Fruit fly (Drosophila melanogaster) whole organism, adult: ENCODE data around the gene Txl.

Source experiments
- CG11617 ChIP-seq: fragments of 200-800 bp; sonication (Bioruptor generic); optimal IDR thresholded peaks from 2 replicates; lab custom pipeline; 2017; ENCODE audit warnings: mild to moderate bottlenecking, missing biosample characterization, missing genetic modification reagents, missing genetic modification characterization
- CG12768 ChIP-seq: fragments of 200-800 bp; sonication (Bioruptor generic); optimal IDR thresholded peaks from 2 replicates; lab custom pipeline; 2017; ENCODE audit warnings: missing biosample characterization, missing genetic modification characterization, mild to moderate bottlenecking, moderate library complexity, missing genetic modification reagents
- CG14711 ChIP-seq: fragments of 200-800 bp; sonication (Bioruptor generic); optimal IDR thresholded peaks from 2 replicates; lab custom pipeline; 2018; ENCODE audit warnings: missing biosample characterization, mild to moderate bottlenecking, missing genetic modification characterization, moderate library complexity
- CG1620 ChIP-seq: fragments of 200-800 bp; sonication (Bioruptor generic); optimal IDR thresholded peaks from 2 replicates; lab custom pipeline; 2016; ENCODE audit warnings: missing biosample characterization, missing genetic modification characterization
- CG33017 ChIP-seq: fragments of 200-800 bp; sonication (Bioruptor generic); optimal IDR thresholded peaks from 2 replicates; lab custom pipeline; 2018; ENCODE audit warnings: missing biosample characterization, mild to moderate bottlenecking, missing genetic modification characterization, moderate library complexity
- CG5204 ChIP-seq: fragments of 200-800 bp; sonication (Bioruptor generic); optimal IDR thresholded peaks from 2 replicates; lab custom pipeline; 2016; ENCODE audit warnings: missing biosample characterization, missing genetic modification characterization
- CG7045 ChIP-seq: fragments of 200-800 bp; sonication (Bioruptor generic); optimal IDR thresholded peaks from 2 replicates; lab custom pipeline; 2017; ENCODE audit warnings: missing biosample characterization, mild to moderate bottlenecking, missing genetic modification characterization
- CG7101 ChIP-seq: fragments of 200-800 bp; sonication (Bioruptor generic); optimal IDR thresholded peaks from 2 replicates; lab custom pipeline; 2018; ENCODE audit warnings: missing biosample characterization, mild to moderate bottlenecking, missing genetic modification characterization, moderate library complexity
- Clk ChIP-seq: fragments of 200-800 bp; sonication (Bioruptor generic); optimal IDR thresholded peaks from 2 replicates; lab custom pipeline; 2017; ENCODE audit warnings: missing biosample characterization, missing genetic modification characterization
- Crg-1 ChIP-seq: fragments of 200-800 bp; sonication (Bioruptor generic); optimal IDR thresholded peaks from 2 replicates; lab custom pipeline; 2016; ENCODE audit warnings: missing biosample characterization, missing genetic modification characterization
- Hr96 ChIP-seq: fragments of 200-800 bp; sonication (Bioruptor generic); optimal IDR thresholded peaks from 2 replicates; lab custom pipeline; 2016; ENCODE audit warnings: missing biosample characterization, missing genetic modification characterization
- Mnt ChIP-seq: fragments of 200-800 bp; sonication (Bioruptor generic); optimal IDR thresholded peaks from 2 replicates; lab custom pipeline; 2016; ENCODE audit warnings: missing biosample characterization, mild to moderate bottlenecking, missing genetic modification characterization
- bab1 ChIP-seq: fragments of 200-800 bp; sonication (Bioruptor generic); optimal IDR thresholded peaks from 3 replicates; lab custom pipeline; 2019; ENCODE audit warnings: missing biosample characterization, mild to moderate bottlenecking, missing genetic modification characterization, moderate library complexity
- cic ChIP-seq: fragments of 200-800 bp; sonication (Bioruptor generic); optimal IDR thresholded peaks from 2 replicates; lab custom pipeline; 2017; ENCODE audit warnings: missing biosample characterization, mild to moderate bottlenecking, missing genetic modification characterization, moderate library complexity
- cnc ChIP-seq, 2 experiments: fragments of >200 bp; optimal IDR thresholded peaks; 2 replicates each; lab custom pipeline; 2017
- kay ChIP-seq: fragments of 200-800 bp; sonication (Bioruptor generic); peaks from one replicate; lab custom pipeline; 2016; ENCODE audit warnings: missing biosample characterization, missing genetic modification characterization, borderline replicate concordance
- ovo ChIP-seq: fragments of 200-800 bp; sonication (Bioruptor generic); optimal IDR thresholded peaks from 2 replicates; lab custom pipeline; 2016; ENCODE audit warnings: missing biosample characterization, missing genetic modification characterization
- pad ChIP-seq: fragments of 200-800 bp; sonication (Bioruptor generic); optimal IDR thresholded peaks from 3 replicates; lab custom pipeline; 2017; ENCODE audit warnings: missing biosample characterization, missing genetic modification characterization, mild to moderate bottlenecking, moderate library complexity, missing genetic modification reagents
- tj ChIP-seq: fragments of 200-800 bp; sonication (Bioruptor generic); optimal IDR thresholded peaks from 3 replicates; lab custom pipeline; 2017; ENCODE audit warnings: missing biosample characterization, mild to moderate bottlenecking, missing genetic modification characterization, moderate library complexity
- toe ChIP-seq: fragments of 200-800 bp; sonication (Bioruptor generic); optimal IDR thresholded peaks from 2 replicates; lab custom pipeline; 2016; ENCODE audit warnings: missing biosample characterization, missing genetic modification characterization

The Txl gene

dm6 chr3L:5770113-5770798 is 4.6 kb downstream of the Txl start:
- TF ChIP-seq tj (GFP tag; lab: Kevin White, UChicago) = peak; percentile 36
- TF ChIP-seq CG11617 (GFP tag; lab: Kevin White, UChicago) = no peak
- no peak for TF ChIP-seq CG5204 (GFP tag; lab: Kevin White, UChicago)
- no peak for TF ChIP-seq CG1620 (GFP tag; lab: Kevin White, UChicago)
- TF ChIP-seq Clk (GFP tag; lab: Kevin White, UChicago) = no peak
- no peak for TF ChIP-seq CG14711 (tag; lab: Kevin White, UChicago)
- no peak for TF ChIP-seq pad (GFP tag; lab: Kevin White, UChicago)
- TF ChIP-seq Hr96 (GFP tag; lab: Kevin White, UChicago) = no peak
- TF ChIP-seq CG12768 (GFP tag; lab: Kevin White, UChicago) = peak; percentile 37
- no peak for TF ChIP-seq ovo
- peak; percentile 82 for TF ChIP-seq Mnt (GFP tag; lab: Kevin White, UChicago)
- TF ChIP-seq cic (GFP tag; lab: Kevin White, UChicago) = peak; percentile 75
- TF ChIP-seq kay (GFP tag; lab: Kevin White, UChicago) = no peak
- TF ChIP-seq CG7101 (tag; lab: Kevin White, UChicago) = no peak
- no peak for TF ChIP-seq Crg-1
- TF ChIP-seq CG7045 (GFP tag; lab: Kevin White, UChicago) = no peak
- no peak for TF ChIP-seq CG33017 (tag; lab: Kevin White, UChicago)
- no peak for TF ChIP-seq toe (GFP tag; lab: Kevin White, UChicago)
- no peak for TF ChIP-seq bab1 (GFP tag; lab: Kevin White, UChicago)
- TF ChIP-seq cnc (optimal IDR thresholded peaks at IDR 0.05; lab: Kevin White, UChicago) = no peak

- TF ChIP-seq bab1 (GFP tag; lab: Kevin White, UChicago) = peak; percentile 93
- TF ChIP-seq tj (GFP tag; lab: Kevin White, UChicago) = peak; percentile 97
- TF ChIP-seq kay (GFP tag; lab: Kevin White, UChicago) = no peak
- TF ChIP-seq CG14711 (tag; lab: Kevin White, UChicago) = peak; percentile 80
- TF ChIP-seq pad (GFP tag; lab: Kevin White, UChicago) = peak; percentile 99
- peak; percentile 94 for TF ChIP-seq CG33017 (tag; lab: Kevin White, UChicago)
- peak; percentile 93 for TF ChIP-seq CG7045 (GFP tag; lab: Kevin White, UChicago)
- peak; percentile 93 for TF ChIP-seq CG7101 (tag; lab: Kevin White, UChicago)
- no peak for TF ChIP-seq CG5204 (GFP tag; lab: Kevin White, UChicago)
- peak; percentile 94 for TF ChIP-seq Crg-1
- no peak for TF ChIP-seq toe (GFP tag; lab: Kevin White, UChicago)
- peak; percentile 90 for TF ChIP-seq CG12768 (GFP tag; lab: Kevin White, UChicago)
- TF ChIP-seq CG11617 (GFP tag; lab: Kevin White, UChicago) = peak; percentile 87
- peak; percentile 84 for TF ChIP-seq CG1620 (GFP tag; lab: Kevin White, UChicago)
- TF ChIP-seq cnc (optimal IDR thresholded peaks at IDR 0.05; lab: Kevin White, UChicago) = peak; percentile 34 to 89
- peak; percentile 76 for TF ChIP-seq cic (GFP tag; lab: Kevin White, UChicago)
- TF ChIP-seq ovo = peak; percentile 77
- TF ChIP-seq Clk (GFP tag; lab: Kevin White, UChicago) = peak; percentile 71
- no peak for TF ChIP-seq Hr96 (GFP tag; lab: Kevin White, UChicago)
- TF ChIP-seq Mnt (GFP tag; lab: Kevin White, UChicago) = peak; percentile 92
Measured at dm6 chr3L:5770817-5771425, 5.3 kb downstream of the Txl start.

- peak; percentile 37 for TF ChIP-seq CG12768 (GFP tag; lab: Kevin White, UChicago)
- no peak for TF ChIP-seq Mnt (GFP tag; lab: Kevin White, UChicago)
Measured at dm6 chr3L:5774782-5775181, 9.1 kb downstream of the Txl start.

- TF ChIP-seq cic (GFP tag; lab: Kevin White, UChicago) = no peak
- TF ChIP-seq Mnt (GFP tag; lab: Kevin White, UChicago) = peak; percentile 93
- TF ChIP-seq bab1 (GFP tag; lab: Kevin White, UChicago) = peak; percentile 17
Measured at dm6 chr3L:5777114-5777513, 11.5 kb downstream of the Txl start, which contains the start of gene vito. Gene vito (minus strand): TSS chr3L:5777333.

dm6 chr3L:5779476-5780401 is 14.1 kb downstream of the Txl start, which contains the start of the genes Myt1, PGRP-LD and Pmi:
Gene Myt1 (minus strand): TSS chr3L:5779591.
Gene PGRP-LD (plus strand): TSS chr3L:5780051.
Gene Pmi (plus strand): TSS chr3L:5780051.
- no peak for TF ChIP-seq CG7101 (tag; lab: Kevin White, UChicago)
- TF ChIP-seq bab1 (GFP tag; lab: Kevin White, UChicago) = no peak
- TF ChIP-seq CG1620 (GFP tag; lab: Kevin White, UChicago) = no peak
- TF ChIP-seq CG11617 (GFP tag; lab: Kevin White, UChicago) = no peak
- TF ChIP-seq cic (GFP tag; lab: Kevin White, UChicago) = no peak
- TF ChIP-seq Mnt (GFP tag; lab: Kevin White, UChicago) = no peak
- TF ChIP-seq ovo = no peak
- TF ChIP-seq CG5204 (GFP tag; lab: Kevin White, UChicago) = no peak
